Fruit fly (Drosophila melanogaster): ENCODE measurements around the gene CG15760.

CG15760 gene

dm6 chrX:13643961-13644360, 25.5 kb upstream of the CG15760 start (continued):
- TF ChIP-seq CG9817 (tag; optimal IDR thresholded peaks at IDR 0.05) (no peak), dimm (GFP tag; IDR thresholded peaks at IDR 0.05) (0 out of 2 replicates have a peak, but pooled peaks have one; percentile 24), CG7556 (GFP tag; optimal IDR thresholded peaks at IDR 0.05) (peak; percentile 27), ranshi (GFP tag; IDR thresholded peaks at IDR 0.05) (peak; percentile 72), Dip2 (GFP tag; IDR thresholded peaks at IDR 0.05) (no peak), pnt (GFP tag; optimal IDR thresholded peaks at IDR 0.05) (peak; percentile 46), CG13424 (tag; optimal IDR thresholded peaks at IDR 0.05) (peak; percentile 35), Taf1 (GFP tag; IDR thresholded peaks at IDR 0.05) (0 out of 2 replicates have a peak, but pooled peaks have one; percentile 9), dmrt99B (tag; optimal IDR thresholded peaks at IDR 0.05) (peak; percentile 67), Eip74EF (GFP tag; optimal IDR thresholded peaks at IDR 0.05) (no peak), CoRest (tag; optimal IDR thresholded peaks at IDR 0.05) (peak; percentile 10), CG2678 (tag; optimal IDR thresholded peaks at IDR 0.05) (peak; percentile 55), Sry-δ (GFP tag; optimal IDR thresholded peaks at IDR 0.05) (no peak), CG14050 (GFP tag; IDR thresholded peaks at IDR 0.05) (no peak; the same call in 2 of the 3 replicates), Ravus (GFP tag; IDR thresholded peaks at IDR 0.05) (peak; percentile 41), CG32772 (GFP tag; IDR thresholded peaks at IDR 0.05) (peak; percentile 73), CG6683 (GFP tag; optimal IDR thresholded peaks at IDR 0.05) (no peak), CG12659 (GFP tag; optimal IDR thresholded peaks at IDR 0.05) (peak; percentile 37), Atf6 (GFP tag; IDR thresholded peaks at IDR 0.05) (peak; percentile 71; the same call in 1 of the 2 replicates), lmd (GFP tag; IDR thresholded peaks at IDR 0.05) (peak; percentile 26; the same call in 1 of the 2 replicates), gsb-n (tag; optimal IDR thresholded peaks at IDR 0.05) (no peak), CG9215 (GFP tag; IDR thresholded peaks at IDR 0.05) (no peak), CG10209 (GFP tag; optimal IDR thresholded peaks at IDR 0.05) (peak; percentile 39), HLH3B (GFP tag; IDR thresholded peaks at IDR 0.05) (peak; percentile 54), z (GFP tag; IDR thresholded peaks at IDR 0.05) (no peak), H2.0 (GFP tag; IDR thresholded peaks at IDR 0.05) (peak; percentile 42; the same call in 1 of the 2 replicates), Optix (GFP tag; IDR thresholded peaks at IDR 0.05) (peak; percentile 40; the same call in 1 of the 3 replicates), CG6254 (GFP tag; optimal IDR thresholded peaks at IDR 0.05) (peak; percentile 39), CG2129 (GFP tag; IDR thresholded peaks at IDR 0.05; ENCODE audit: partially characterized antibody) (no peak), pzg (GFP tag; optimal IDR thresholded peaks at IDR 0.05) (no peak), croc (GFP tag; conservative IDR thresholded peaks at IDR 0.05) (no peak; the same call in 2 of the 3 replicates), CG11695 (GFP tag; IDR thresholded peaks at IDR 0.05) (peak; percentile 66; the same call in 2 of the 3 replicates), CG13296 (GFP tag; optimal IDR thresholded peaks at IDR 0.05) (peak; percentile 12), fd96Cb (tag; optimal IDR thresholded peaks at IDR 0.05) (peak; percentile 55), CG1233 (GFP tag; optimal IDR thresholded peaks at IDR 0.05) (peak; percentile 23), Ets97D (GFP tag; optimal IDR thresholded peaks at IDR 0.05) (peak; percentile 3), CG33213 (GFP tag; optimal IDR thresholded peaks at IDR 0.05) (peak; percentile 6), CG16779 (GFP tag; IDR thresholded peaks at IDR 0.05) (0 out of 2 replicates have a peak, but pooled peaks have one; percentile 16), CG5953 (GFP tag; IDR thresholded peaks at IDR 0.05) (0 out of 2 replicates have a peak, but pooled peaks have one; percentile 24), ara (GFP tag; IDR thresholded peaks at IDR 0.05) (peak; percentile 77), CG4730 (GFP tag; IDR thresholded peaks at IDR 0.05) (peak; percentile 51; the same call in 1 of the 2 replicates), Hr3 (GFP tag; optimal IDR thresholded peaks at IDR 0.05) (peak; percentile 35), CG12769 (tag; optimal IDR thresholded peaks at IDR 0.05) (peak; percentile 15), CG3847 (GFP tag; IDR thresholded peaks at IDR 0.05) (no peak), eyg (GFP tag; optimal IDR thresholded peaks at IDR 0.05) (no peak), CG11696 (GFP tag; IDR thresholded peaks at IDR 0.05) (0 out of 2 replicates have a peak, but pooled peaks have one; percentile 43), CG1647 (GFP tag; optimal IDR thresholded peaks at IDR 0.05) (peak; percentile 53), twi (tag; optimal IDR thresholded peaks at IDR 0.05) (no peak), Lim3 (GFP tag; IDR thresholded peaks at IDR 0.05) (0 out of 2 replicates have a peak, but pooled peaks have one; percentile 17), YL-1 (GFP tag; optimal IDR thresholded peaks at IDR 0.05) (no peak)
